Fruit fly (Drosophila melanogaster): Measurements from ENCODE around the gene Mnt.

The Mnt gene

dm6 chrX:3680703-3681270 is 9.2 kb downstream of the Mnt start (continued):
- TF ChIP-seq az2 (GFP tag; optimal IDR thresholded peaks at IDR 0.05) (no peak), nom (GFP tag; optimal IDR thresholded peaks at IDR 0.05) (peak; percentile 61), kni (GFP tag; optimal IDR thresholded peaks at IDR 0.05) (no peak), ATbp (GFP tag; optimal IDR thresholded peaks at IDR 0.05) (peak; percentile 0)

- TF ChIP-seq CG8359 (GFP tag; optimal IDR thresholded peaks at IDR 0.05; ENCODE audit: borderline replicate concordance) (no peak), CG30403 (GFP tag; optimal IDR thresholded peaks at IDR 0.05) (no peak), Chrac-16 (GFP tag; optimal IDR thresholded peaks at IDR 0.05) (no peak), CG13775 (GFP tag; optimal IDR thresholded peaks at IDR 0.05) (no peak), CG31441 (GFP tag; IDR thresholded peaks at IDR 0.05) (peak; percentile 68), CG10979 (tag; optimal IDR thresholded peaks at IDR 0.05) (peak; percentile 43), row (GFP tag; IDR thresholded peaks at IDR 0.05) (peak; percentile 30; the same call in 1 of the 3 replicates), CG15479 (GFP tag; optimal IDR thresholded peaks at IDR 0.05) (peak; percentile 79), prd (optimal IDR thresholded peaks at IDR 0.05) (no peak), prd (GFP tag; IDR thresholded peaks at IDR 0.05) (0 out of 3 replicates have a peak, but pooled peaks have one; percentile 27), CG11695 (GFP tag; IDR thresholded peaks at IDR 0.05) (no peak), Abd-B (GFP tag; optimal IDR thresholded peaks at IDR 0.05) (no peak), tap (tag; optimal IDR thresholded peaks at IDR 0.05) (peak; percentile 13), Ets97D (GFP tag; optimal IDR thresholded peaks at IDR 0.05) (no peak), slou (GFP tag; optimal IDR thresholded peaks at IDR 0.05) (no peak), CG7839 (tag; optimal IDR thresholded peaks at IDR 0.05) (peak; percentile 27), Xrp1 (GFP tag; IDR thresholded peaks at IDR 0.05) (peak; percentile 35; the same call in 1 of the 2 replicates), CG8388 (GFP tag; optimal IDR thresholded peaks at IDR 0.05) (peak; percentile 42), Trl (optimal IDR thresholded peaks at IDR 0.05) (no peak), Trl (GFP tag; optimal IDR thresholded peaks at IDR 0.05) (no peak), CG1832 (GFP tag; optimal IDR thresholded peaks at IDR 0.05) (no peak), CG15011 (GFP tag; optimal IDR thresholded peaks at IDR 0.05) (no peak), CG12155 (GFP tag; optimal IDR thresholded peaks at IDR 0.05) (no peak), phol (tag; optimal IDR thresholded peaks at IDR 0.05) (peak; percentile 52), bsh (GFP tag; optimal IDR thresholded peaks at IDR 0.05) (peak; percentile 58 to 89), CG13424 (tag; optimal IDR thresholded peaks at IDR 0.05) (peak; percentile 15), CG8281 (tag; optimal IDR thresholded peaks at IDR 0.05) (no peak), jigr1 (GFP tag; IDR thresholded peaks at IDR 0.05) (no peak), ci (GFP tag; IDR thresholded peaks at IDR 0.05) (no peak), Ada2b (GFP tag; IDR thresholded peaks at IDR 0.05) (no peak), slp2 (GFP tag; optimal IDR thresholded peaks at IDR 0.05) (no peak), CG4360 (GFP tag; IDR thresholded peaks at IDR 0.05) (0 out of 2 replicates have a peak, but pooled peaks have one; percentile 18), dimm (GFP tag; IDR thresholded peaks at IDR 0.05) (no peak), CG11504 (tag; optimal IDR thresholded peaks at IDR 0.05) (peak; percentile 46), nmo (GFP tag; optimal IDR thresholded peaks at IDR 0.05) (peak; percentile 27), psq (GFP tag; optimal IDR thresholded peaks at IDR 0.05) (no peak), CG4282 (GFP tag; optimal IDR thresholded peaks at IDR 0.05) (no peak), Hr51 (GFP tag; optimal IDR thresholded peaks at IDR 0.05) (peak in 1 of 2 experiments; percentile 35), zf30C (GFP tag; optimal IDR thresholded peaks at IDR 0.05) (no peak), unpg (GFP tag; optimal IDR thresholded peaks at IDR 0.05) (peak; percentile 42), zen (tag; optimal IDR thresholded peaks at IDR 0.05) (no peak), zfh2 (GFP tag; optimal IDR thresholded peaks at IDR 0.05) (no peak), CG18262 (tag; optimal IDR thresholded peaks at IDR 0.05) (peak; percentile 41)
Measured at dm6 chrX:3681729-3682482, 10.3 kb downstream of the Mnt start.
